Worm (Caenorhabditis elegans): ENCODE results near the gene F55G11.1.

ce11 chrIV:12894996-12895395 is 51.4 kb downstream of the F55G11.1 start, which contains the start of gene K08D8.11:
- TF ChIP-seq pqm-1 (tag; optimal IDR thresholded peaks at IDR 0.05) (no peak), ets-5 (GFP tag; IDR thresholded peaks at IDR 0.05) (no peak), egl-27 (tag; optimal IDR thresholded peaks at IDR 0.05) (no peak), unc-130 (tag; optimal IDR thresholded peaks at IDR 0.05) (no peak), aly-2 (tag; optimal IDR thresholded peaks at IDR 0.05) (no peak), blmp-1 (tag; optimal IDR thresholded peaks at IDR 0.05) (no peak), nhr-28 (tag; optimal IDR thresholded peaks at IDR 0.05) (no peak)

All from whole organism, L1 larva.